Fruit fly (Drosophila melanogaster): Measurements from ENCODE around the gene CG31886.

The CG31886 gene

dm6 chr2L:8989037-8989591, 30.3 kb upstream of the CG31886 start, which contains the start of gene rost (continued):
- TF ChIP-seq Eip93F (GFP tag; optimal IDR thresholded peaks at IDR 0.05) (no peak), lz (GFP tag; optimal IDR thresholded peaks at IDR 0.05) (no peak), ss (GFP tag; optimal IDR thresholded peaks at IDR 0.05) (peak in 1 of 2 experiments; percentile 59), CG6854 (GFP tag; optimal IDR thresholded peaks at IDR 0.05) (peak; percentile 51), CG11902 (GFP tag; optimal IDR thresholded peaks at IDR 0.05) (no peak), Sox14 (GFP tag; optimal IDR thresholded peaks at IDR 0.05) (no peak), CG16779 (tag; optimal IDR thresholded peaks at IDR 0.05) (no peak), fkh (GFP tag; optimal IDR thresholded peaks at IDR 0.05) (no peak), Ets96B (tag; optimal IDR thresholded peaks at IDR 0.05) (no peak), Ets21C (GFP tag; optimal IDR thresholded peaks at IDR 0.05) (no peak), eg (GFP tag; IDR thresholded peaks at IDR 0.05) (no peak), CG6163 (GFP tag; IDR thresholded peaks at IDR 0.05) (no peak), CG8632 (GFP tag; optimal IDR thresholded peaks at IDR 0.05) (peak; percentile 6), dac (GFP tag; optimal IDR thresholded peaks at IDR 0.05) (no peak), spab (GFP tag; optimal IDR thresholded peaks at IDR 0.05) (peak; percentile 40), Gug (GFP tag; IDR thresholded peaks at IDR 0.05) (no peak), fd59A (GFP tag; optimal IDR thresholded peaks at IDR 0.05) (no peak), CG1621 (tag; optimal IDR thresholded peaks at IDR 0.05) (peak; percentile 45), dsx (GFP tag; optimal IDR thresholded peaks at IDR 0.05; ENCODE audit: poor library complexity, severe bottlenecking) (no peak), net (GFP tag; optimal IDR thresholded peaks at IDR 0.05) (no peak), Blimp-1 (GFP tag; optimal IDR thresholded peaks at IDR 0.05) (no peak), CG4318 (GFP tag; optimal IDR thresholded peaks at IDR 0.05) (no peak), CG8319 (GFP tag; optimal IDR thresholded peaks at IDR 0.05) (no peak), CG6792 (GFP tag; optimal IDR thresholded peaks at IDR 0.05) (no peak), CG34406 (GFP tag; optimal IDR thresholded peaks at IDR 0.05) (no peak), Lpt (GFP tag; optimal IDR thresholded peaks at IDR 0.05) (peak; percentile 46), CG3919 (GFP tag; optimal IDR thresholded peaks at IDR 0.05) (peak; percentile 9), vri (GFP tag; optimal IDR thresholded peaks at IDR 0.05) (peak; percentile 77), Hr39 (GFP tag; optimal IDR thresholded peaks at IDR 0.05) (no peak), Sox15 (GFP tag; optimal IDR thresholded peaks at IDR 0.05) (no peak), fd85E (GFP tag; optimal IDR thresholded peaks at IDR 0.05) (no peak)

DNA sequence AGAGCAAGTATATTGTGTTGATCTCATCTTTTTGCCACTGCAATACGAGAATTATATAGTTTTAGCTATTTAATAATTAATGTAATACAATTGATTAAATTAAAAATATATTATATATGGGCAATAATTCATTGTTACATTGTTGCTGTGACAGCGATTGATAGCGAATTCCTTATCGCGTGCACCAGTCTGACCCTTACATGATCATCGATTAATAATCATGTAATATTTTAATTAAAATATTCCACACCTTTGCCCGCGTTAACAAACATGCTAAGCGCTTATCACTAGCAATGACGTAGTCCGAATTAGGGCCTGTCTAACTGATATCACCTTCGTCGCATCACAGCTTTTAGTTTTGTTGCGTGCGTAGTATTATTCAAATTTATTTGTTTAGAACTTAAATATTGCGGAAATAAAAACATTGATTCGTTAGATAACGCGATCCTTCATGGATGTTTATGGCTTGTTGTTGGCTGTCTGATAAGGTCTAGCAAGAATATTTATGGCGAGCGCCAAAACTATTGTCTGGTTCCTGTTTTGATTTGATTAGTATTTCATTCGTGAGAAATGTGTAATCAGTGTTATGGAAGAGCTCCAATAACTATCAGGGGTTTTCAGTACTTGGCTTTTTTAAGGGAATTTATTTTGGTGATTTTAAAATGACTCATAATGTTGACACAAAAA, 28.5 kb upstream of the CG31886 start:
- TF ChIP-seq dsx (GFP tag; optimal IDR thresholded peaks at IDR 0.05; ENCODE audit: poor library complexity, severe bottlenecking) (peak; percentile 92), CG8632 (GFP tag; optimal IDR thresholded peaks at IDR 0.05) (no peak), svp (GFP tag) (peak; percentile 82), Hr4 (GFP tag; optimal IDR thresholded peaks at IDR 0.05) (no peak), CG32006 (GFP tag; optimal IDR thresholded peaks at IDR 0.05) (no peak), CG11902 (GFP tag; optimal IDR thresholded peaks at IDR 0.05) (no peak), CG8319 (GFP tag; optimal IDR thresholded peaks at IDR 0.05) (no peak), acj6 (GFP tag; optimal IDR thresholded peaks at IDR 0.05) (no peak), CG10669 (GFP tag; optimal IDR thresholded peaks at IDR 0.05) (no peak), Gug (GFP tag; IDR thresholded peaks at IDR 0.05) (no peak), eg (GFP tag; IDR thresholded peaks at IDR 0.05) (no peak), CG1621 (tag; optimal IDR thresholded peaks at IDR 0.05) (no peak), Ets21C (GFP tag; optimal IDR thresholded peaks at IDR 0.05) (no peak), Eip75B (GFP tag; optimal IDR thresholded peaks at IDR 0.05) (no peak), Hr38 (GFP tag; optimal IDR thresholded peaks at IDR 0.05) (no peak), Met (GFP tag; optimal IDR thresholded peaks at IDR 0.05) (no peak)

Measured in whole organism, prepupa.